Worm (Caenorhabditis elegans): ENCODE results near the gene plpp-1.2.

DNA sequence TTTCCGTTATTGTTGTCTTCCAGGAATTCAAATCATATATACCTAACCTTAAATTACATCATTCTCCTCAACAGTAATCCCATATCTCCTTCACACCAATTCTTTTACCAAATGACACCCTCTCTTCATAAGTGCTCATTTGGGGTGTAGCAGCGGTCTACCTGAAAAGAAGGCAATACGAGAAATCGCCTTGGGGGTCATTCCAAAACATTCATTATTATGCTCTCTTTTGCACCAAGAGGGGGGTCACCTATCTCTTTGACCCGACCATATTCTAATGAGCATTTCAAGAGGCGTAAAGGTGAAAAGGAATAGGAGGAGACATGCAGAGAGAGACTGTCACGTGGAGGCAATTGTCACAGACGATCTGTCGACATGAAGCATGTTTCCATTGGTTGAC is 48.4 kb upstream of the plpp-1.2 start:
- TF ChIP-seq T22C8.4 (GFP tag; IDR thresholded peaks at IDR 0.05) (no peak), ztf-29 (GFP tag; IDR thresholded peaks at IDR 0.05) (no peak), flt-1 (GFP tag; IDR thresholded peaks at IDR 0.05) (no peak), ref-1 (GFP tag; conservative IDR thresholded peaks at IDR 0.05) (no peak), cog-1 (tag; optimal IDR thresholded peaks at IDR 0.05) (no peak), ztf-23 (GFP tag; IDR thresholded peaks at IDR 0.05) (no peak), tab-1 (GFP tag; IDR thresholded peaks at IDR 0.05) (no peak), klf-2 (GFP tag; conservative IDR thresholded peaks at IDR 0.05) (no peak)
